Fruit fly (Drosophila melanogaster) whole organism, embryonic: ENCODE data around the gene CG32299.

Experiments
- CG11247 ChIP-seq: fragments of 200-800 bp; sonication (Bioruptor generic); IDR thresholded peaks from 2 replicates; pipeline ENCODE4 v1.3.6; 2022; ENCODE audit warnings: missing biosample characterization, missing genetic modification characterization
- CG11504 ChIP-seq: fragments of 200-800 bp; sonication (Bioruptor generic); optimal IDR thresholded peaks from 3 replicates; lab custom pipeline; 2019; ENCODE audit warnings: missing biosample characterization, mild to moderate bottlenecking, missing genetic modification characterization, moderate library complexity
- CG12391 ChIP-seq: fragments of 200-800 bp; sonication (Bioruptor generic); optimal IDR thresholded peaks from 3 replicates; lab custom pipeline; 2018; ENCODE audit warnings: missing biosample characterization, mild to moderate bottlenecking, missing genetic modification characterization, moderate library complexity
- CG13424 ChIP-seq: fragments of 200-800 bp; sonication (Bioruptor generic); optimal IDR thresholded peaks from 2 replicates; lab custom pipeline; 2019; ENCODE audit warnings: missing biosample characterization, mild to moderate bottlenecking, missing genetic modification characterization, moderate library complexity
- CG14050 ChIP-seq: fragments of 200-800 bp; sonication (Bioruptor generic); IDR thresholded peaks from 3 replicates; pipeline ENCODE4 v1.3.6; 2022; ENCODE audit warnings: missing biosample characterization, missing genetic modification characterization
- CG17385 ChIP-seq: fragments of 200-800 bp; sonication (Bioruptor generic); optimal IDR thresholded peaks from 3 replicates; lab custom pipeline; 2018; ENCODE audit warnings: missing biosample characterization, mild to moderate bottlenecking, missing genetic modification characterization
- CG18011 ChIP-seq: fragments of 200-800 bp; sonication (Bioruptor generic); optimal IDR thresholded peaks from 2 replicates; lab custom pipeline; 2017; ENCODE audit warnings: missing biosample characterization, missing genetic modification characterization, mild to moderate bottlenecking, moderate library complexity, missing genotype
- CG2120 ChIP-seq: fragments of 200-800 bp; sonication (Bioruptor generic); optimal IDR thresholded peaks from 3 replicates; lab custom pipeline; 2016; ENCODE audit warnings: missing biosample characterization, missing genetic modification characterization
- CG3163 ChIP-seq: fragments of 200-800 bp; sonication (Bioruptor generic); optimal IDR thresholded peaks from 3 replicates; lab custom pipeline; 2016; ENCODE audit warnings: missing biosample characterization, missing genetic modification characterization
- CG5245 ChIP-seq: fragments of 200-800 bp; sonication (Bioruptor generic); optimal IDR thresholded peaks from 3 replicates; lab custom pipeline; 2016; ENCODE audit warnings: missing biosample characterization, missing genetic modification characterization
- CG6689 ChIP-seq: fragments of 200-800 bp; sonication (Bioruptor generic); IDR thresholded peaks from 2 replicates; pipeline ENCODE4 v1.3.6; 2022; ENCODE audit warnings: missing biosample characterization, missing genetic modification characterization
- CG8281 ChIP-seq: fragments of 200-800 bp; sonication (Bioruptor generic); optimal IDR thresholded peaks from 2 replicates; lab custom pipeline; 2018; ENCODE audit warnings: missing biosample characterization, mild to moderate bottlenecking, missing genetic modification characterization, moderate library complexity
- CG8924 ChIP-seq: fragments of 200-800 bp; optimal IDR thresholded peaks from 3 replicates; lab custom pipeline; 2019; ENCODE audit warnings: missing biosample characterization, mild to moderate bottlenecking, missing genetic modification characterization, moderate library complexity
- CG9932 ChIP-seq: fragments of 200-800 bp; sonication (Bioruptor generic); IDR thresholded peaks from 2 replicates; pipeline ENCODE4 v1.3.6; 2022; ENCODE audit warnings: missing biosample characterization, missing genetic modification characterization
- Dad ChIP-seq: fragments of 200-800 bp; sonication (Bioruptor generic); optimal IDR thresholded peaks from 3 replicates; lab custom pipeline; 2016; ENCODE audit warnings: missing biosample characterization, missing genetic modification characterization
- Dbx ChIP-seq: fragments of 200-800 bp; sonication (Bioruptor generic); IDR thresholded peaks from 3 replicates; pipeline ENCODE4 v1.3.6; 2022; ENCODE audit warnings: missing biosample characterization, missing genetic modification characterization
- Drgx ChIP-seq: fragments of 200-800 bp; sonication (Bioruptor generic); IDR thresholded peaks from 2 replicates; pipeline ENCODE4 v1.3.6; 2022; ENCODE audit warnings: missing biosample characterization, missing genetic modification characterization
- Fer1 ChIP-seq: fragments of 200-800 bp; sonication (Bioruptor generic); optimal IDR thresholded peaks from 2 replicates; lab custom pipeline; 2017; ENCODE audit warnings: missing biosample characterization, mild to moderate bottlenecking, missing genetic modification characterization
- Hr3 ChIP-seq: fragments of 200-800 bp; sonication (Bioruptor generic); optimal IDR thresholded peaks from 3 replicates; lab custom pipeline; 2016; ENCODE audit warnings: missing biosample characterization, missing genetic modification characterization
- Med ChIP-seq: fragments of 200-800 bp; sonication (Bioruptor generic); peaks from one replicate; lab custom pipeline; 2016; ENCODE audit warnings: missing biosample characterization, missing genetic modification characterization, mild to moderate bottlenecking, inconsistent platforms, moderate library complexity
- Oli ChIP-seq: fragments of 200-800 bp; sonication (Bioruptor generic); optimal IDR thresholded peaks from 2 replicates; lab custom pipeline; 2018; ENCODE audit warnings: missing biosample characterization, mild to moderate bottlenecking, missing genetic modification characterization, moderate library complexity
- Rfx ChIP-seq: fragments of 200-800 bp; sonication (Bioruptor generic); IDR thresholded peaks from 2 replicates; pipeline ENCODE4 v1.3.6; 2022; ENCODE audit warnings: missing biosample characterization, missing genetic modification characterization
- Xbp1 ChIP-seq: fragments of 200-800 bp; sonication (Bioruptor generic); optimal IDR thresholded peaks from 3 replicates; lab custom pipeline; 2016; ENCODE audit warnings: missing biosample characterization, mild to moderate bottlenecking, missing genetic modification characterization
- ase ChIP-seq: fragments of 200-800 bp; sonication (Bioruptor generic); IDR thresholded peaks from 3 replicates; pipeline ENCODE4 v1.3.6; 2022; ENCODE audit warnings: missing biosample characterization, missing genetic modification characterization
- caup ChIP-seq: fragments of 200-800 bp; sonication (Bioruptor generic); optimal IDR thresholded peaks from 3 replicates; lab custom pipeline; 2017; ENCODE audit warnings: missing biosample characterization, mild to moderate bottlenecking, missing genetic modification characterization, moderate library complexity; ENCODE audit not compliant: severe bottlenecking
- crp ChIP-seq, 2 experiments: fragments of 200-800 bp; sonication (Bioruptor generic); optimal IDR thresholded peaks; 2 replicates in 1 of 2; 3 replicates in 1 of 2; lab custom pipeline; 2017; ENCODE audit warnings: missing biosample characterization in 2 of 2, missing genetic modification characterization in 2 of 2, mild to moderate bottlenecking in 1 of 2, moderate library complexity in 1 of 2
- cwo ChIP-seq: fragments of 200-800 bp; sonication (Bioruptor generic); optimal IDR thresholded peaks from 3 replicates; lab custom pipeline; 2017; ENCODE audit warnings: missing biosample characterization, missing genetic modification characterization, mild to moderate bottlenecking, moderate library complexity, missing genetic modification reagents
- dan ChIP-seq: fragments of 200-800 bp; sonication (Bioruptor generic); IDR thresholded peaks from 2 replicates; pipeline ENCODE4 v1.3.6; 2022; ENCODE audit warnings: missing biosample characterization, missing genetic modification characterization
- fd3F ChIP-seq: fragments of 200-800 bp; sonication (Bioruptor generic); optimal IDR thresholded peaks from 2 replicates; lab custom pipeline; 2018; ENCODE audit warnings: missing biosample characterization, mild to moderate bottlenecking, missing genetic modification characterization, moderate library complexity
- gce ChIP-seq: fragments of 200-800 bp; sonication (Bioruptor generic); IDR thresholded peaks from 3 replicates; pipeline ENCODE4 v1.3.6; 2022; ENCODE audit warnings: missing biosample characterization, missing genetic modification characterization
- grau ChIP-seq: fragments of 200-800 bp; optimal IDR thresholded peaks from 3 replicates; lab custom pipeline; 2019; ENCODE audit warnings: missing biosample characterization, mild to moderate bottlenecking, missing genetic modification characterization, moderate library complexity
- grn ChIP-seq: fragments of 200-800 bp; sonication (Bioruptor generic); optimal IDR thresholded peaks from 3 replicates; lab custom pipeline; 2017; ENCODE audit warnings: missing biosample characterization, missing genetic modification characterization
- ham ChIP-seq: fragments of 200-800 bp; sonication (Bioruptor generic); IDR thresholded peaks from 2 replicates; pipeline ENCODE4 v1.3.6; 2022; ENCODE audit warnings: missing biosample characterization, missing genetic modification characterization
- hbn ChIP-seq: fragments of 200-800 bp; sonication (Bioruptor generic); IDR thresholded peaks from 2 replicates; pipeline ENCODE4 v1.3.6; 2022; ENCODE audit warnings: missing biosample characterization, missing genetic modification characterization; ENCODE audit not compliant: partially characterized antibody
- jumu ChIP-seq: fragments of 200-800 bp; sonication (Bioruptor generic); optimal IDR thresholded peaks from 3 replicates; lab custom pipeline; 2016; ENCODE audit warnings: missing biosample characterization, missing genetic modification characterization
- ken ChIP-seq: fragments of 200-800 bp; sonication (Bioruptor generic); IDR thresholded peaks from 3 replicates; pipeline ENCODE4 v1.3.6; 2022; ENCODE audit warnings: missing biosample characterization, missing genetic modification characterization
- lab ChIP-seq: fragments of 200-800 bp; sonication (Bioruptor generic); optimal IDR thresholded peaks from 3 replicates; lab custom pipeline; 2017; ENCODE audit warnings: missing biosample characterization, missing genetic modification characterization, mild to moderate bottlenecking, moderate library complexity, missing genetic modification reagents
- lilli ChIP-seq: fragments of 200-800 bp; sonication (Bioruptor generic); optimal IDR thresholded peaks from 3 replicates; lab custom pipeline; 2016; ENCODE audit warnings: missing biosample characterization, missing genetic modification characterization
- onecut ChIP-seq: fragments of 200-800 bp; sonication (Bioruptor generic); IDR thresholded peaks from 2 replicates; pipeline ENCODE4 v1.3.6; 2022; ENCODE audit warnings: missing biosample characterization, missing genetic modification characterization
- pho ChIP-seq: fragments of 200-800 bp; sonication (Bioruptor generic); optimal IDR thresholded peaks from 2 replicates; lab custom pipeline; 2016; ENCODE audit warnings: missing biosample characterization, missing genetic modification characterization
- repo ChIP-seq: fragments of 200-800 bp; sonication (Bioruptor generic); optimal IDR thresholded peaks from 2 replicates; lab custom pipeline; 2016; ENCODE audit warnings: missing biosample characterization, missing genetic modification characterization
- row ChIP-seq: fragments of 200-800 bp; sonication (Bioruptor generic); IDR thresholded peaks from 3 replicates; pipeline ENCODE4 v1.3.6; 2022; ENCODE audit warnings: missing biosample characterization, missing genetic modification characterization
- salm ChIP-seq: fragments of 200-800 bp; sonication (Bioruptor generic); optimal IDR thresholded peaks from 2 replicates; lab custom pipeline; 2018; ENCODE audit warnings: missing biosample characterization, mild to moderate bottlenecking, missing genetic modification characterization
- scrt ChIP-seq: fragments of 200-800 bp; sonication (Bioruptor generic); optimal IDR thresholded peaks from 2 replicates; lab custom pipeline; 2018; ENCODE audit warnings: missing biosample characterization, mild to moderate bottlenecking, missing genetic modification characterization, moderate library complexity
- sens ChIP-seq: fragments of 200-800 bp; sonication (Bioruptor generic); peaks from one replicate; lab custom pipeline; 2016; ENCODE audit warnings: missing biosample characterization, missing genetic modification characterization
- slbo ChIP-seq: fragments of 200-800 bp; sonication (Bioruptor generic); IDR thresholded peaks from 2 replicates; pipeline ENCODE4 v1.3.6; 2022; ENCODE audit warnings: missing biosample characterization, missing genetic modification characterization
- slou ChIP-seq: fragments of 200-800 bp; sonication (Bioruptor generic); optimal IDR thresholded peaks from 3 replicates; lab custom pipeline; 2016; ENCODE audit warnings: missing biosample characterization, missing genetic modification characterization
- sug ChIP-seq: fragments of 200-800 bp; optimal IDR thresholded peaks from 2 replicates; lab custom pipeline; 2019; ENCODE audit warnings: missing biosample characterization, mild to moderate bottlenecking, missing genetic modification characterization, moderate library complexity
- tap ChIP-seq: fragments of 200-800 bp; optimal IDR thresholded peaks from 3 replicates; lab custom pipeline; 2019; ENCODE audit warnings: missing biosample characterization, mild to moderate bottlenecking, missing genetic modification characterization, moderate library complexity
- wor ChIP-seq: fragments of 200-800 bp; sonication (Bioruptor generic); IDR thresholded peaks from 2 replicates; pipeline ENCODE4 v1.3.6; 2022; ENCODE audit warnings: missing biosample characterization, missing genetic modification characterization

The CG32299 gene

DNA sequence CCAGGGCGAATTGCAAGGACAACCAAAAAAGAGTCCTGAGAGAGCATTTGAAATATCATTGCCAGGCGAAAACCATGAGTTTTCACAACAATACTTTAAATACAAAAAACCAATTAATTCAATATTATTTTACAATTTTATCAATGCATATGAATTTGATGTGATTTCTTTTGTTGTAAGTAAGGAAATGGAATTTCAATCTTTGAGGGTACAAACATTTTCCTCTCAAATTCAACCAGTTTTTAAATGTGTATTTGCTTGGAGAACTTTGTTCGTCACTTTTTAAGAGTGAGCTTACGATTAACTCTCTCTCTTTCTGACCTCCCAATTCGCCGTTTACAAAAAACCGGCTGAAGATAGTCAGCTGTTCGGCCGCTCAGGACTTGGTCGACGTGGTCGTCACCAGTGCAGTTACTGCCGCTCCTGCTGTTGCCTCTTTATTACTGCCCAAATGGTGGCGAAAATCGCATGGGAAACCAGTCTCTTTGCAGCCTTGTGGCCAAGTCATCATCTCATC lies 20.8 kb upstream of the CG32299 start (continued):
- TF ChIP-seq CG3163 (peak; percentile 53), ase (GFP tag; lab: Robert Waterston, UW) (0 out of 3 replicates have a peak, but pooled peaks have one; percentile 31), ken (no peak), lilli (GFP tag; lab: Kevin White, UChicago) (peak; percentile 41), caup (peak; percentile 59), CG9932 (GFP tag; lab: Robert Waterston, UW) (peak; percentile 47), salm (tag; lab: Kevin White, UChicago) (no peak), dan (GFP tag; lab: Robert Waterston, UW) (no peak), CG5245 (no peak), CG14050 (GFP tag; lab: Robert Waterston, UW) (0 out of 3 replicates have a peak, but pooled peaks have one; percentile 38), CG11504 (tag; lab: Kevin White, UChicago) (peak; percentile 64), CG17385 (peak; percentile 45), hbn (GFP tag; lab: Robert Waterston, UW) (no peak), cwo (peak; percentile 66), CG13424 (tag; lab: Kevin White, UChicago) (peak; percentile 72), slbo (GFP tag; lab: Robert Waterston, UW) (peak; percentile 60), repo (GFP tag; lab: Kevin White, UChicago) (no peak), Drgx (GFP tag; lab: Robert Waterston, UW) (peak; percentile 44; the same call in 1 of the 2 replicates), pho (GFP tag; lab: Kevin White, UChicago) (peak; percentile 28), jumu (GFP tag; lab: Kevin White, UChicago) (no peak), slou (no peak), grn (GFP tag; lab: Kevin White, UChicago) (no peak), grau (tag; lab: Kevin White, UChicago) (peak; percentile 61), Fer1 (peak; percentile 77), CG12391 (tag; lab: Kevin White, UChicago) (peak; percentile 41), Oli (peak; percentile 4), gce (GFP tag; lab: Robert Waterston, UW) (0 out of 3 replicates have a peak, but pooled peaks have one; percentile 44), tap (peak; percentile 13), Med (GFP tag; lab: Kevin White, UChicago) (peak; percentile 66), CG8281 (tag; lab: Kevin White, UChicago) (no peak), Hr3 (GFP tag; lab: Kevin White, UChicago) (no peak), Xbp1 (GFP tag; lab: Kevin White, UChicago) (peak; percentile 1), Dbx (GFP tag; lab: Robert Waterston, UW) (peak; percentile 69; the same call in 2 of the 3 replicates), Rfx (GFP tag; lab: Robert Waterston, UW) (peak; percentile 53), CG11247 (GFP tag; lab: Robert Waterston, UW) (no peak), row (GFP tag; lab: Robert Waterston, UW) (peak; percentile 71), Dad (GFP tag; lab: Kevin White, UChicago) (peak; percentile 18), onecut (GFP tag; lab: Robert Waterston, UW) (0 out of 2 replicates have a peak, but pooled peaks have one; percentile 12), sug (tag; lab: Kevin White, UChicago) (peak; percentile 48), crp (GFP tag; optimal IDR thresholded peaks at IDR 0.05; lab: Kevin White, UChicago) (no peak), scrt (GFP tag; lab: Kevin White, UChicago) (peak; percentile 38), lab (GFP tag; lab: Kevin White, UChicago) (peak; percentile 77), sens (peak; percentile 76), ham (GFP tag; lab: Robert Waterston, UW) (no peak), CG6689 (GFP tag; lab: Robert Waterston, UW) (peak; percentile 16; the same call in 1 of the 2 replicates), CG18011 (GFP tag; lab: Kevin White, UChicago) (no peak), CG8924 (peak; percentile 42), fd3F (GFP tag; lab: Kevin White, UChicago) (peak; percentile 44), CG2120 (GFP tag; lab: Kevin White, UChicago) (peak; percentile 70), wor (GFP tag; lab: Robert Waterston, UW) (0 out of 2 replicates have a peak, but pooled peaks have one; percentile 34)
